Worm (Caenorhabditis elegans) whole organism, late embryonic: ENCODE data around the gene lonp-2.

Experiments
- C08G9.2 ChIP-seq: sonication (generic microtip); optimal IDR thresholded peaks from 2 replicates; lab custom pipeline; 2016; ENCODE audit warnings: mild to moderate bottlenecking, missing genetic modification characterization, moderate library complexity, missing compliant biosample characterization
- F13H6.1 ChIP-seq: sonication (generic microtip); optimal IDR thresholded peaks from 2 replicates; lab custom pipeline; 2016; ENCODE audit warnings: missing genetic modification characterization, missing compliant biosample characterization
- T23F11.4 ChIP-seq: fragments of 200-800 bp; sonication (Bioruptor generic); optimal IDR thresholded peaks from 2 replicates; lab custom pipeline; 2018; ENCODE audit warnings: mild to moderate bottlenecking, missing genetic modification characterization, missing compliant biosample characterization
- Y22D7AL.16 ChIP-seq: sonication (generic microtip); optimal IDR thresholded peaks from 2 replicates; lab custom pipeline; 2016; ENCODE audit warnings: missing genetic modification characterization, missing compliant biosample characterization
- ama-1 ChIP-seq: fragments of 150-350 bp; optimal IDR thresholded peaks from 2 replicates; lab custom pipeline; 2014
- ceh-14 ChIP-seq: sonication (generic microtip); optimal IDR thresholded peaks from 2 replicates; lab custom pipeline; 2016; ENCODE audit warnings: missing genotype, missing genetic modification characterization, missing compliant biosample characterization
- ceh-19 ChIP-seq: fragments of 200-800 bp; sonication (Bioruptor generic); optimal IDR thresholded peaks from 2 replicates; lab custom pipeline; 2018; ENCODE audit warnings: mild to moderate bottlenecking, missing genetic modification characterization, missing compliant biosample characterization
- ceh-2 ChIP-seq: sonication (generic microtip); optimal IDR thresholded peaks from 2 replicates; lab custom pipeline; 2016; ENCODE audit warnings: missing genotype, missing genetic modification characterization, missing compliant biosample characterization
- ceh-22 ChIP-seq: sonication (generic microtip); optimal IDR thresholded peaks from 2 replicates; lab custom pipeline; 2017; ENCODE audit warnings: missing biosample characterization, missing genetic modification characterization
- ceh-30 ChIP-seq: fragments of 150-350 bp; optimal IDR thresholded peaks from 2 replicates; lab custom pipeline; 2014; ENCODE audit warnings: missing biosample characterization, missing genetic modification characterization
- ceh-48 ChIP-seq: sonication (generic microtip); optimal IDR thresholded peaks from 2 replicates; lab custom pipeline; 2016; ENCODE audit warnings: missing genetic modification characterization, inconsistent platforms, missing compliant biosample characterization
- ceh-6 ChIP-seq: fragments of 200-800 bp; sonication (Bioruptor generic); optimal IDR thresholded peaks from 2 replicates; lab custom pipeline; 2018; ENCODE audit warnings: mild to moderate bottlenecking, missing genetic modification characterization, missing compliant biosample characterization
- ceh-9 ChIP-seq: sonication (generic microtip); optimal IDR thresholded peaks from 2 replicates; lab custom pipeline; 2016; ENCODE audit warnings: mild to moderate bottlenecking, missing genetic modification characterization, inconsistent platforms, missing compliant biosample characterization
- che-1 ChIP-seq: sonication (generic microtip); optimal IDR thresholded peaks from 2 replicates; lab custom pipeline; 2016; ENCODE audit warnings: mild to moderate bottlenecking, missing genetic modification characterization, missing compliant biosample characterization
- dmd-4 ChIP-seq: sonication (generic microtip); optimal IDR thresholded peaks from 2 replicates; lab custom pipeline; 2016; ENCODE audit warnings: borderline replicate concordance, missing genetic modification characterization, missing compliant biosample characterization
- elt-2 ChIP-seq: sonication (generic microtip); optimal IDR thresholded peaks from 2 replicates; lab custom pipeline; 2016; ENCODE audit warnings: missing genetic modification reagents, missing genetic modification characterization, missing compliant biosample characterization
- elt-4 ChIP-seq: sonication (generic microtip); optimal IDR thresholded peaks from 2 replicates; lab custom pipeline; 2016; ENCODE audit warnings: missing genetic modification characterization, missing compliant biosample characterization
- ets-4 ChIP-seq: sonication (generic microtip); optimal IDR thresholded peaks from 2 replicates; lab custom pipeline; 2016; ENCODE audit warnings: missing genetic modification characterization, missing compliant biosample characterization
- eyg-1 ChIP-seq: sonication (generic microtip); optimal IDR thresholded peaks from 2 replicates; lab custom pipeline; 2016; ENCODE audit warnings: missing genotype, missing genetic modification characterization, missing compliant biosample characterization
- fax-1 ChIP-seq: sonication (generic microtip); optimal IDR thresholded peaks from 2 replicates; lab custom pipeline; 2016; ENCODE audit warnings: missing genotype, missing genetic modification characterization, missing compliant biosample characterization
- fkh-10 ChIP-seq: fragments of 150-350 bp; optimal IDR thresholded peaks from 2 replicates; lab custom pipeline; 2014; ENCODE audit warnings: missing biosample characterization, missing genetic modification reagents, missing genetic modification characterization
- hlh-15 ChIP-seq: sonication (generic microtip); optimal IDR thresholded peaks from 2 replicates; lab custom pipeline; 2016; ENCODE audit warnings: missing genetic modification characterization, missing compliant biosample characterization
- hlh-30 ChIP-seq: sonication (generic microtip); optimal IDR thresholded peaks from 2 replicates; lab custom pipeline; 2017; ENCODE audit warnings: antibody characterized with exemption, missing genetic modification characterization, missing compliant biosample characterization; ENCODE audit not compliant: insufficient read depth
- lin-11 ChIP-seq: fragments of 200-800 bp; sonication (Bioruptor generic); optimal IDR thresholded peaks from 2 replicates; lab custom pipeline; 2018; ENCODE audit warnings: mild to moderate bottlenecking, missing genetic modification characterization, missing compliant biosample characterization
- madf-2 ChIP-seq: sonication (generic microtip); optimal IDR thresholded peaks from 2 replicates; lab custom pipeline; 2017; ENCODE audit warnings: missing genetic modification characterization, missing compliant biosample characterization
- mec-3 ChIP-seq: sonication (generic microtip); optimal IDR thresholded peaks from 2 replicates; lab custom pipeline; 2016; ENCODE audit warnings: borderline replicate concordance, missing genetic modification characterization, missing compliant biosample characterization
- nfya-1 ChIP-seq: sonication (generic microtip); optimal IDR thresholded peaks from 2 replicates; lab custom pipeline; 2017; ENCODE audit warnings: missing genetic modification characterization, mild to moderate bottlenecking, missing compliant biosample characterization, antibody characterized with exemption, moderate library complexity
- npax-4 ChIP-seq: sonication (generic microtip); optimal IDR thresholded peaks from 2 replicates; lab custom pipeline; 2016; ENCODE audit warnings: missing genetic modification characterization, missing compliant biosample characterization
- pag-3 ChIP-seq: sonication (generic microtip); optimal IDR thresholded peaks from 2 replicates; lab custom pipeline; 2016; ENCODE audit warnings: missing compliant biosample characterization, missing genetic modification characterization, borderline replicate concordance
- pat-9 ChIP-seq: fragments of 200-800 bp; sonication (Bioruptor generic); optimal IDR thresholded peaks from 2 replicates; lab custom pipeline; 2018; ENCODE audit warnings: mild to moderate bottlenecking, missing genetic modification characterization, moderate library complexity, missing compliant biosample characterization
- pax-1 ChIP-seq: fragments of 150-350 bp; optimal IDR thresholded peaks from 2 replicates; lab custom pipeline; 2014; ENCODE audit warnings: missing biosample characterization, missing genetic modification characterization
- ref-2 ChIP-seq: sonication (generic microtip); optimal IDR thresholded peaks from 2 replicates; lab custom pipeline; 2016; ENCODE audit warnings: missing genetic modification characterization, missing compliant biosample characterization
- rnt-1 ChIP-seq: sonication (generic microtip); optimal IDR thresholded peaks from 2 replicates; lab custom pipeline; 2016; ENCODE audit warnings: missing genetic modification characterization, missing compliant biosample characterization
- sox-2 ChIP-seq: fragments of 200-800 bp; sonication (Bioruptor generic); IDR thresholded peaks from 2 replicates; pipeline ENCODE4 v1.3.6; 2022; ENCODE audit warnings: missing genetic modification reagents, missing genetic modification characterization, missing compliant biosample characterization
- sox-4 ChIP-seq: sonication (generic microtip); optimal IDR thresholded peaks from 2 replicates; lab custom pipeline; 2017; ENCODE audit warnings: mild to moderate bottlenecking, missing genetic modification characterization, inconsistent platforms, missing compliant biosample characterization
- syd-9 ChIP-seq: sonication (generic microtip); optimal IDR thresholded peaks from 2 replicates; lab custom pipeline; 2016; ENCODE audit warnings: mild to moderate bottlenecking, missing genetic modification characterization, moderate library complexity, missing compliant biosample characterization
- ttx-3 ChIP-seq: sonication (generic microtip); optimal IDR thresholded peaks from 2 replicates; lab custom pipeline; 2016; ENCODE audit warnings: missing genetic modification reagents, missing genetic modification characterization, missing compliant biosample characterization
- unc-42 ChIP-seq: sonication (generic microtip); optimal IDR thresholded peaks from 2 replicates; lab custom pipeline; 2016; ENCODE audit warnings: missing genotype, missing genetic modification characterization, missing compliant biosample characterization
- unc-55 ChIP-seq: sonication (generic microtip); optimal IDR thresholded peaks from 2 replicates; lab custom pipeline; 2017; ENCODE audit warnings: missing biosample characterization, missing genetic modification reagents, missing genetic modification characterization
- unc-86 ChIP-seq: sonication (generic microtip); optimal IDR thresholded peaks from 2 replicates; lab custom pipeline; 2016; ENCODE audit warnings: missing genetic modification characterization, missing compliant biosample characterization
- zip-5 ChIP-seq: sonication (generic microtip); optimal IDR thresholded peaks from 2 replicates; lab custom pipeline; 2016; ENCODE audit warnings: missing genetic modification characterization, missing compliant biosample characterization

The lonp-2 gene

DNA sequence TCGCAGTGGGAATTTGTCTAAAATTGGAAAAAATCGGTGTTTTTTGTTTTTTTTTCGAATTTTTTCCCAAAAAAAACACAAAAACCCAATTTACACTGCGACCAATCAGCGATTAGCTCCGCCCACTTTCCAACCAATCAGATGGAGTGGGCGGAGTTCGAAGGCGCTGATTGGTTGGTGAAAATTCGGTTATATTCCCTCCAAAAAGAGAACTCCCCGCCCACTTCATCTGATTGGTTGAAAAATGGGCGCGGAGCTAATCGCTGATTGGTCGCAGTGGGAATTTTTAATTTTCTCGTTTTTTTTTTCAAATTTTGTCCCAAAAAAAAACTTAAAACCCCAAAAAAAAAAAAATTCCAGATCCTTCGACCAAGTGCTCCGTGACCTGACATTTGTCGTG, 43.1 kb upstream of the lonp-2 start:
- no peak for TF ChIP-seq unc-42 (tag; lab: Kevin White, UChicago)
- TF ChIP-seq fax-1 (tag; lab: Kevin White, UChicago), result no peak
- TF ChIP-seq madf-2 (tag; lab: Kevin White, UChicago), result no peak
- TF ChIP-seq ceh-14 (tag; lab: Kevin White, UChicago), result no peak
- TF ChIP-seq ceh-2 (tag; lab: Kevin White, UChicago), result no peak
- no peak for TF ChIP-seq eyg-1 (tag; lab: Kevin White, UChicago)
- TF ChIP-seq zip-5 (tag; lab: Kevin White, UChicago), result no peak
- TF ChIP-seq nfya-1 (tag; lab: Kevin White, UChicago), result peak; percentile 72
- no peak for TF ChIP-seq ceh-22 (tag; lab: Kevin White, UChicago)

DNA sequence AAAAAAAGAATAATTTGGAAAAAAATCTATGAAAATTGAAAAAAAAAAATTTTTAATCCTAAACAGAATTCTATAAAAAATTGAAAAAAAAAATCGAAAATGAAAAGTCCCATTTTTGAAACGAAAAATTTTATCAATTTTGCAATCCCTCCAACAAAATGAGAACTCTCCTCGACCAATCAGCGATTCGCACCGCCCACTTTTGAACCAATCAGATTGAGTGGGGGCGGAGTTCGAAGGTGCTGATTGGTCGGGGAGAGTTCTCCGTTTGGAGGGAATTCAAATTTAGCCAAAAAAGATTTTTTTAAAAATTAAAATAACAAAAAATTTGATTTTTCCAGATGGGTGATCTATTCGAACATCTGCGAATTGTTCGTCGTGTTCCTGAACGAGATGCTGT, 39.8 kb upstream of the lonp-2 start:
- no peak for TF ChIP-seq sox-2 (GFP tag; lab: Robert Waterston, UW)
- no peak for TF ChIP-seq mec-3 (tag; lab: Kevin White, UChicago)
- peak; percentile 85 for TF ChIP-seq nfya-1 (tag; lab: Kevin White, UChicago)
- TF ChIP-seq, all 69 proteins: peak for 1

DNA sequence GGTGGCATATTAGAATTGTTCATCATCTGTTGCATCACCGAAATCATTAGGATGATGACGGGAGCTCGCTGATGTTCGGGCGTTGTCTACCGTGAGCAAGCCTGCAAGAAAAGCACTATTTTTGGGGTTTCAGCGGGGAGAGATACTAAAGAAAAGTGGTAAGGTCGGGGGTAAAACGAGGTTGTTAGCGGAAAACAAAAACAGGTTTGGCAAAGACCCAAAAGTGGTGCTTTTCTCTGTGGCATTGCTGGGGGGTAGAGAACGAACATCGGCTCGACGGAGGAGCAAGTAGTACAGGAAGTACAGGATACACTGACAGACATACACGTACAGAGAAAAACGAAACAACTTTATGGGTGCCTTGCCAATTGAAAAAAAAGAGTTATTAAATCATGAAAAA, 30.1 kb upstream of the lonp-2 start, which contains the start of gene php-3:
php-3 (minus strand) TSS at position 101 of the 400 bp plus-strand sequence.
- TF ChIP-seq ceh-6 (GFP tag; lab: Kevin White, UChicago), result no peak
- no peak for TF ChIP-seq ceh-30 (tag; lab: Kevin White, UChicago)
- no peak for TF ChIP-seq syd-9 (tag; lab: Kevin White, UChicago)
- TF ChIP-seq C08G9.2 (tag; lab: Kevin White, UChicago), result no peak
- no peak for TF ChIP-seq npax-4 (tag; lab: Kevin White, UChicago)
- TF ChIP-seq fkh-10, result no peak
- TF ChIP-seq T23F11.4 (GFP tag; lab: Kevin White, UChicago), result no peak
- TF ChIP-seq che-1, result no peak
- TF ChIP-seq ceh-9 (tag; lab: Kevin White, UChicago), result no peak
- TF ChIP-seq ets-4 (tag; lab: Kevin White, UChicago), result no peak
- TF ChIP-seq ceh-48, result no peak
- TF ChIP-seq zip-5 (tag; lab: Kevin White, UChicago), result no peak
- no peak for TF ChIP-seq pax-1 (tag; lab: Kevin White, UChicago)
- no peak for TF ChIP-seq F13H6.1 (tag; lab: Kevin White, UChicago)
- TF ChIP-seq Y22D7AL.16 (tag; lab: Kevin White, UChicago), result no peak
- TF ChIP-seq ref-2 (tag; lab: Kevin White, UChicago), result no peak
- no peak for TF ChIP-seq lin-11 (tag; lab: Kevin White, UChicago)

DNA sequence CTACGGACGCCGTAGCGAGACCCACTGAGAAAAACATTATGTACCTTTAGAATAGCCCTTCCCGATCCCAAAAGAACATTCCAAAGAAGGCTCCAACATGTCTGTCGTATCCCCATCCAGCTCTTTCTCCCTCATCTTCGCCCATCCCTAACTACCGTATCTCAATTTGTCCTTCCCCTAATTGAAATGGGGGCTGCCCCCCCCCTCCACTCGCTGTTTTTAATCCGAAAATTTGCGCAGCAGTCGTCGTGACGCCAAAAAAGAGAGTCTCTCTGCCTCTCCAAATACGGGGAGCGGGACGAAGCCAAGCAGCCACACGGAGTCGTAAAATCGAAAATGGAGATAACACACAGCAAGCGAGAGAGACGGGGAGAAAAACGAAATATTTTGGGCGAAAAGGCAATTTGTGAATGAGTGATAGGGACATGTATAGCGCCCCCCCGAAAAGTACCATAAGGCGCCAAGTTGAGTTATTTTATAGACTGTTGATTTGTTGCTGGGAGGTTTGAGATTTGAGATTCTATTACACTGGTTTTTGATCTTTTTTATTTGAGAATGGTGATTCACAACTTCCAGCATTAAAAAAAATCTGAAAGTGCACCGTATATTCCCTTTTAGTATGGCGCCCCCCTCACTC, 25.5 kb upstream of the lonp-2 start:
- TF ChIP-seq syd-9 (tag; lab: Kevin White, UChicago) (no peak), ceh-14 (tag; lab: Kevin White, UChicago) (peak; percentile 61), zip-5 (tag; lab: Kevin White, UChicago) (no peak), dmd-4 (no peak)

DNA sequence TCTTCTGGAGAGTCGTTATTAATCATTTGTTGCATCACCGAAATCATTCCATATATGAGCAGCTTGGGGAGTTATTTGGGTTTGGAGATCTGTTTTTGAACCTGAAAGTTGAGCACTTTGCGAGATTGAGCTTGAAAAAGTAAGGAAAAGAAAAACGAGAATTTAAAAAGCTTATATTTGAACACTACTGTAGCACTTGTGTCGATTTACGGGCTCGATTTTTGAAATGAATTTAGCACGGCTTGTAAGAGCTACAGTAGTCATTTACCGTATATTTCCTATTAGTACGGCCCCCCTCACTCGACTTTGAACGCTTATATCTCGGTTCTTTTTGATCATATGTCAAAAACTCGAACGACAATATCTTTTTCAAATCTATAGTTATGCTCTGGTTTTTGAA, 23.4 kb upstream of the lonp-2 start, which contains the start of gene nob-1:
nob-1 (minus strand) TSS at position 101 of the 400 bp plus-strand sequence.
- no peak for TF ChIP-seq elt-4 (tag; lab: Kevin White, UChicago)
- TF ChIP-seq F13H6.1 (tag; lab: Kevin White, UChicago), result no peak
- no peak for TF ChIP-seq ceh-14 (tag; lab: Kevin White, UChicago)
- TF ChIP-seq pag-3, result no peak
- TF ChIP-seq ceh-9 (tag; lab: Kevin White, UChicago), result no peak
- no peak for TF ChIP-seq eyg-1 (tag; lab: Kevin White, UChicago)
- TF ChIP-seq madf-2 (tag; lab: Kevin White, UChicago), result no peak
- TF ChIP-seq hlh-30, result no peak
- no peak for TF ChIP-seq hlh-15 (tag; lab: Kevin White, UChicago)
- no peak for TF ChIP-seq ama-1 (lab: Kevin White, UChicago)
- no peak for TF ChIP-seq unc-86 (tag; lab: Kevin White, UChicago)
- TF ChIP-seq sox-2 (GFP tag; lab: Robert Waterston, UW), result no peak
- TF ChIP-seq unc-55 (GFP tag; lab: Kevin White, UChicago), result no peak
- no peak for TF ChIP-seq pat-9
- TF ChIP-seq rnt-1 (tag; lab: Kevin White, UChicago), result no peak
- TF ChIP-seq ttx-3 (tag; lab: Kevin White, UChicago), result no peak
- no peak for TF ChIP-seq ceh-19 (GFP tag; lab: Kevin White, UChicago)
- TF ChIP-seq pax-1 (tag; lab: Kevin White, UChicago), result no peak
- no peak for TF ChIP-seq elt-2
- no peak for TF ChIP-seq sox-4 (tag; lab: Kevin White, UChicago)
- TF ChIP-seq, all 69 proteins: peak for 0
